Worm (Caenorhabditis elegans) whole organism, mixed stage, embryonic: Measurements from ENCODE around the gene ZK154.1.

Source experiments
- M03D4.4 ChIP-seq: sonication (generic microtip); optimal IDR thresholded peaks from 2 replicates; lab custom pipeline; 2017; ENCODE audit warnings: mild to moderate bottlenecking, missing genetic modification characterization, missing compliant biosample characterization
- bed-3 ChIP-seq: fragments of 200-800 bp; sonication (Bioruptor generic); optimal IDR thresholded peaks from 3 replicates; lab custom pipeline; 2018; ENCODE audit warnings: mild to moderate bottlenecking, missing genetic modification characterization, moderate library complexity, missing compliant biosample characterization
- ceh-39 ChIP-seq: fragments of 150-350 bp; optimal IDR thresholded peaks from 2 replicates; lab custom pipeline; 2014; ENCODE audit warnings: missing biosample characterization, missing genetic modification characterization
- ceh-43 ChIP-seq: fragments of 200-800 bp; sonication (Bioruptor generic); optimal IDR thresholded peaks from 2 replicates; lab custom pipeline; 2018; ENCODE audit warnings: mild to moderate bottlenecking, missing genetic modification characterization, moderate library complexity, missing compliant biosample characterization
- ceh-83 ChIP-seq: fragments of 200-800 bp; sonication (Bioruptor generic); optimal IDR thresholded peaks from 2 replicates; lab custom pipeline; 2018; ENCODE audit warnings: mild to moderate bottlenecking, missing genetic modification characterization, missing compliant biosample characterization
- ces-1 ChIP-seq: fragments of 150-350 bp; optimal IDR thresholded peaks from 2 replicates; lab custom pipeline; 2014; ENCODE audit warnings: missing biosample characterization, missing genetic modification reagents, missing genetic modification characterization
- cnd-1 ChIP-seq: fragments of 200-800 bp; sonication (Bioruptor generic); optimal IDR thresholded peaks from 2 replicates; lab custom pipeline; 2018; ENCODE audit warnings: mild to moderate bottlenecking, missing genetic modification characterization, missing compliant biosample characterization
- drap-1 ChIP-seq: fragments of 200-800 bp; sonication (Bioruptor generic); optimal IDR thresholded peaks from 3 replicates; lab custom pipeline; 2018; ENCODE audit warnings: mild to moderate bottlenecking, missing genetic modification characterization, missing compliant biosample characterization
- elt-1 ChIP-seq: sonication (generic microtip); optimal IDR thresholded peaks from 2 replicates; lab custom pipeline; 2017; ENCODE audit warnings: missing genetic modification characterization, mild to moderate bottlenecking, missing compliant biosample characterization, antibody characterized with exemption, moderate library complexity, borderline replicate concordance; ENCODE audit not compliant: insufficient read depth
- elt-3 ChIP-seq: fragments of 150-350 bp; optimal IDR thresholded peaks from 2 replicates; lab custom pipeline; 2014; ENCODE audit warnings: missing biosample characterization, missing genetic modification characterization
- flh-1 ChIP-seq: fragments of 200-800 bp; sonication (Bioruptor generic); optimal IDR thresholded peaks from 2 replicates; lab custom pipeline; 2018; ENCODE audit warnings: mild to moderate bottlenecking, missing genetic modification characterization, moderate library complexity, missing compliant biosample characterization
- ham-2 ChIP-seq: fragments of 200-800 bp; sonication (Bioruptor generic); optimal IDR thresholded peaks from 2 replicates; lab custom pipeline; 2018; ENCODE audit warnings: mild to moderate bottlenecking, missing genetic modification characterization, missing compliant biosample characterization
- hlh-1 ChIP-seq: fragments of 150-350 bp; optimal IDR thresholded peaks from 2 replicates; lab custom pipeline; 2014; ENCODE audit warnings: missing biosample characterization, missing genetic modification reagents, missing genetic modification characterization
- lin-13 ChIP-seq: fragments of 150-350 bp; optimal IDR thresholded peaks from 2 replicates; lab custom pipeline; 2014; ENCODE audit warnings: missing biosample characterization, missing genetic modification characterization
- lin-32 ChIP-seq: fragments of 200-800 bp; sonication (Bioruptor generic); optimal IDR thresholded peaks from 2 replicates; lab custom pipeline; 2018; ENCODE audit warnings: mild to moderate bottlenecking, missing genetic modification characterization, missing compliant biosample characterization
- lsy-2 ChIP-seq: fragments of 150-350 bp; optimal IDR thresholded peaks from 2 replicates; lab custom pipeline; 2014; ENCODE audit warnings: missing biosample characterization, missing genetic modification characterization
- mab-5 ChIP-seq: fragments of 150-350 bp; optimal IDR thresholded peaks from 2 replicates; lab custom pipeline; 2014; ENCODE audit warnings: missing biosample characterization, missing genetic modification characterization
- mep-1 ChIP-seq: fragments of 150-350 bp; optimal IDR thresholded peaks from 2 replicates; lab custom pipeline; 2017; ENCODE audit warnings: missing biosample characterization, missing genetic modification reagents, missing genetic modification characterization, inconsistent platforms
- mls-2 ChIP-seq: sonication (generic microtip); optimal IDR thresholded peaks from 2 replicates; lab custom pipeline; 2016; ENCODE audit warnings: mild to moderate bottlenecking, missing genetic modification characterization, moderate library complexity, missing compliant biosample characterization
- nhr-12 ChIP-seq: fragments of 150-350 bp; optimal IDR thresholded peaks from 2 replicates; lab custom pipeline; 2014; ENCODE audit warnings: missing biosample characterization, missing genetic modification characterization
- nhr-2 ChIP-seq: fragments of 150-350 bp; optimal IDR thresholded peaks from 2 replicates; lab custom pipeline; 2014; ENCODE audit warnings: missing biosample characterization, missing genetic modification characterization
- nhr-237 ChIP-seq: fragments of 150-350 bp; optimal IDR thresholded peaks from 2 replicates; lab custom pipeline; 2014; ENCODE audit warnings: missing biosample characterization, missing genetic modification characterization
- nhr-28 ChIP-seq: fragments of 150-350 bp; optimal IDR thresholded peaks from 2 replicates; lab custom pipeline; 2014; ENCODE audit warnings: missing biosample characterization, missing genetic modification characterization
- nhr-76 ChIP-seq: sonication (generic microtip); optimal IDR thresholded peaks from 2 replicates; lab custom pipeline; 2017; ENCODE audit warnings: missing biosample characterization, missing genetic modification characterization
- pha-4 ChIP-seq: fragments of 150-350 bp; optimal IDR thresholded peaks from 2 replicates; lab custom pipeline; 2018; ENCODE audit warnings: missing biosample characterization, missing genetic modification reagents, missing genetic modification characterization
- sem-2 ChIP-seq: fragments of 200-800 bp; sonication (Bioruptor generic); optimal IDR thresholded peaks from 2 replicates; lab custom pipeline; 2018; ENCODE audit warnings: mild to moderate bottlenecking, missing genetic modification characterization, missing compliant biosample characterization
- snpc-4 ChIP-seq: fragments of 150-350 bp; optimal IDR thresholded peaks from 2 replicates; lab custom pipeline; 2014; ENCODE audit warnings: missing biosample characterization, missing genetic modification characterization
- sptf-1 ChIP-seq: sonication (generic microtip); optimal IDR thresholded peaks from 2 replicates; lab custom pipeline; 2017; ENCODE audit warnings: mild to moderate bottlenecking, missing genetic modification characterization, moderate library complexity, missing compliant biosample characterization
- tbx-8 ChIP-seq: fragments of 200-800 bp; sonication (Bioruptor generic); optimal IDR thresholded peaks from 2 replicates; lab custom pipeline; 2018; ENCODE audit warnings: mild to moderate bottlenecking, missing genetic modification characterization, moderate library complexity, missing compliant biosample characterization
- unc-120 ChIP-seq: sonication (generic microtip); optimal IDR thresholded peaks from 2 replicates; lab custom pipeline; 2017; ENCODE audit warnings: missing genetic modification characterization, missing compliant biosample characterization; ENCODE audit not compliant: poor library complexity, severe bottlenecking
- unc-39 ChIP-seq: fragments of 150-350 bp; optimal IDR thresholded peaks from 2 replicates; lab custom pipeline; 2014; ENCODE audit warnings: missing biosample characterization, missing genetic modification characterization
- unc-62 ChIP-seq: fragments of 150-350 bp; optimal IDR thresholded peaks from 2 replicates; lab custom pipeline; 2014; ENCODE audit warnings: missing biosample characterization, missing genetic modification reagents, missing genetic modification characterization
- zip-8 ChIP-seq: fragments of 150-350 bp; optimal IDR thresholded peaks from 2 replicates; lab custom pipeline; 2014; ENCODE audit warnings: missing biosample characterization, missing genetic modification characterization
- ztf-11 ChIP-seq: fragments of 150-350 bp; optimal IDR thresholded peaks from 2 replicates; lab custom pipeline; 2014; ENCODE audit warnings: missing biosample characterization, missing genetic modification characterization

Gene ZK154.1

DNA sequence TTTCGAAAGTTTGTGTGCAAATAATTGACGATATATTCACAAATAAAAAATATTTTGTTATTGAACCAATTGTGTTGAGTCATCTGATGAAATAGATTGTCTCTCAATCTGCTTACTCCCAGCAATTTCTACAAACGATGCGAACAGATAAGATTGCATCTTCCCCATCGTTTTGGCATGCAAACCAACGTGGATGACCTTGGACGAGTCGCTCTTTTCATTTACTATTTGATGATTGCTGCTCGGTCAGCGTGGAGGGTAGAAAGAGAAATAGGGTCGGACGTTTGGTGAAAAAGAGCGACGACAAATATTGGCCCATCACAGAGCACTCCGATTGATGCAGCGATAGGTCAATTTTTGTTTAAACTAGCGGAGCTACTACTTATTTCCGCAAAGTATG is 46.3 kb downstream of the ZK154.1 start:
- TF ChIP-seq sem-2 (GFP tag; lab: Kevin White, UChicago) (no peak), nhr-2 (peak; percentile 82), bed-3 (no peak), nhr-28 (tag; lab: Kevin White, UChicago) (no peak), mab-5 (tag; lab: Kevin White, UChicago) (no peak), drap-1 (GFP tag; lab: Kevin White, UChicago) (no peak), unc-39 (tag; lab: Kevin White, UChicago) (no peak), mep-1 (no peak), ces-1 (GFP tag; lab: Kevin White, UChicago) (no peak), nhr-76 (tag; lab: Kevin White, UChicago) (no peak), ceh-39 (tag; lab: Kevin White, UChicago) (no peak), mls-2 (tag; lab: Kevin White, UChicago) (no peak), zip-8 (no peak), M03D4.4 (tag; lab: Kevin White, UChicago) (no peak), ceh-83 (GFP tag; lab: Kevin White, UChicago) (no peak), ham-2 (GFP tag; lab: Kevin White, UChicago) (peak; percentile 36), flh-1 (GFP tag; lab: Kevin White, UChicago) (no peak), nhr-237 (tag; lab: Kevin White, UChicago) (no peak), cnd-1 (tag; lab: Kevin White, UChicago) (no peak), tbx-8 (GFP tag; lab: Kevin White, UChicago) (no peak), ztf-11 (tag; lab: Kevin White, UChicago) (no peak), elt-1 (tag; lab: Kevin White, UChicago) (peak; percentile 90), hlh-1 (tag; lab: Kevin White, UChicago) (peak; percentile 47), unc-120 (tag; lab: Kevin White, UChicago) (peak; percentile 34), lin-13 (no peak), elt-3 (no peak), sptf-1 (no peak), lin-32 (GFP tag; lab: Kevin White, UChicago) (no peak), lsy-2 (tag; lab: Kevin White, UChicago) (no peak), ceh-43 (GFP tag; lab: Kevin White, UChicago) (no peak), snpc-4 (no peak), pha-4 (peak; percentile 20), nhr-12 (no peak), unc-62 (GFP tag; lab: Kevin White, UChicago) (peak; percentile 47)

DNA sequence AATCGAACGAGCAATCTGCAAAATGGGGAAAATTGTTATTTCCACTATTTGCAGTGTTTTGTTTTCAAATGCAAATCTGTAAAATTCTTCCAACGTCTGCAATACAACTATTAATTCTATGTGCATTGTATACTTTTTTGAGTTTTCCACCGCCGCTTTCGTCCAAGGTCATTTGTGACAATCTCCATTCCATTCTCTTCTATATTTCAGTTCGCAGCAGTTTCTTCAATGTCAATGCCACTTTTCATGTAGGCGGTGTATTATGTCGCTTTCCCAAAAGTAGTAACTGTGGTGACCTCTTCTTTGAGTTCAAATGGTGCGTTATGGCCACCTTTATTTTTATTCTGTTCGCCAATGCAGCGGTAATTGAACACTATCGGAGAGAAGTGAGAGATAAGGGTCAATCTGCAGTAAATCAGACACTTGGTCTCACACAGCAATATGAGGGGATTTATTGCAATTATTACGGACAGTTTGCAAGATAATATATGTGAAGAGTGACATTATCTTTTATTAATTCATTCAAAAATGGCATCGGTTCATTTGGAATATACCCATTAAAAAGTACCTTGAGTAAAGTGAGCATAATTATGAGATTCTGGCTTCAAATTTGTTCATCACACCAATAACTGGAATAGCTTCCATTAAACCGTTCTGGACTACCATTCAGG is 47.3 kb downstream of the ZK154.1 start:
- TF ChIP-seq unc-62 (GFP tag; lab: Kevin White, UChicago), result peak; percentile 43
- no peak for TF ChIP-seq elt-3
- TF ChIP-seq mls-2 (tag; lab: Kevin White, UChicago), result no peak
- no peak for TF ChIP-seq M03D4.4 (tag; lab: Kevin White, UChicago)
- TF ChIP-seq nhr-2, result peak; percentile 40
- TF ChIP-seq elt-1 (tag; lab: Kevin White, UChicago), result peak; percentile 83

DNA sequence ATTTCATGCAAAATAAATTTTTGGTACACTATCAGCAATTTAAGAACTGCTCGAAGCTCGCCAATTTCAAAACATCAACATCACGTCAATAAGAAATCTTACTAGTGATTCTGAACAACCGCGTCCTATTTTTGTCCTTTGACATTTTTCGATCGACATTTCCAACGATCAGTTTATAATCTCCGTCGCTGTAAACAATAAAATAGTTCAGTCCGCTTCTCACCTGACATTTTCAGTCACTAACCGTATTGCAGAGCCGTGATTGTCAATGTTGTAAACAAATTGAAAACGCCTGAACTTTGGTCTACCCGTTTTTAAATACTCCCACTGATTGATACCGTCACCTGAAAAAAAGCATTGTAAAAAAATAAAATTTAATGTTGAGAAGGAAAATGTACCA is 48.6 kb downstream of the ZK154.1 start:
- TF ChIP-seq M03D4.4 (tag; lab: Kevin White, UChicago) (no peak), ham-2 (GFP tag; lab: Kevin White, UChicago) (no peak), drap-1 (GFP tag; lab: Kevin White, UChicago) (no peak), unc-39 (tag; lab: Kevin White, UChicago) (no peak), lin-32 (GFP tag; lab: Kevin White, UChicago) (no peak), elt-3 (no peak), ztf-11 (tag; lab: Kevin White, UChicago) (no peak), pha-4 (no peak), nhr-76 (tag; lab: Kevin White, UChicago) (no peak), sptf-1 (no peak), ces-1 (GFP tag; lab: Kevin White, UChicago) (no peak), mls-2 (tag; lab: Kevin White, UChicago) (no peak), nhr-28 (tag; lab: Kevin White, UChicago) (no peak), snpc-4 (no peak)
